Fruit fly (Drosophila melanogaster): Measurements from ENCODE around the gene CG34353.

CG34353 gene

dm6 chr3R:27813251-27813650 is 92.4 kb downstream of the CG34353 start:
- no peak for TF ChIP-seq HLH106 (tag; optimal IDR thresholded peaks at IDR 0.05)
- no peak for TF ChIP-seq Mio (GFP tag; optimal IDR thresholded peaks at IDR 0.05)
- no peak for TF ChIP-seq psq (GFP tag; optimal IDR thresholded peaks at IDR 0.05)
- TF ChIP-seq lola (GFP tag; optimal IDR thresholded peaks at IDR 0.05), result no peak
- no peak for TF ChIP-seq CG32264 (GFP tag; optimal IDR thresholded peaks at IDR 0.05)
- no peak for TF ChIP-seq dmrt93B (GFP tag; optimal IDR thresholded peaks at IDR 0.05)
- no peak for TF ChIP-seq sv (GFP tag; optimal IDR thresholded peaks at IDR 0.05)
- TF ChIP-seq Sp1 (GFP tag; optimal IDR thresholded peaks at IDR 0.05), result no peak
- no peak for TF ChIP-seq N (GFP tag; optimal IDR thresholded peaks at IDR 0.05)
- TF ChIP-seq tai (GFP tag; optimal IDR thresholded peaks at IDR 0.05), result no peak
- no peak for TF ChIP-seq Abd-B (GFP tag; optimal IDR thresholded peaks at IDR 0.05)
- no peak for TF ChIP-seq OdsH (GFP tag; optimal IDR thresholded peaks at IDR 0.05)
- no peak for TF ChIP-seq CrebA (GFP tag; optimal IDR thresholded peaks at IDR 0.05; ENCODE audit: borderline replicate concordance)
- TF ChIP-seq Vsx2 (GFP tag; optimal IDR thresholded peaks at IDR 0.05; ENCODE audit: partially characterized antibody), result no peak
- no peak for TF ChIP-seq Myc (optimal IDR thresholded peaks at IDR 0.05)

- no peak for TF ChIP-seq h (GFP tag; optimal IDR thresholded peaks at IDR 0.05)
Observed at dm6 chr3R:27740692-27741091, 165.0 kb downstream of the CG34353 start.

DNA sequence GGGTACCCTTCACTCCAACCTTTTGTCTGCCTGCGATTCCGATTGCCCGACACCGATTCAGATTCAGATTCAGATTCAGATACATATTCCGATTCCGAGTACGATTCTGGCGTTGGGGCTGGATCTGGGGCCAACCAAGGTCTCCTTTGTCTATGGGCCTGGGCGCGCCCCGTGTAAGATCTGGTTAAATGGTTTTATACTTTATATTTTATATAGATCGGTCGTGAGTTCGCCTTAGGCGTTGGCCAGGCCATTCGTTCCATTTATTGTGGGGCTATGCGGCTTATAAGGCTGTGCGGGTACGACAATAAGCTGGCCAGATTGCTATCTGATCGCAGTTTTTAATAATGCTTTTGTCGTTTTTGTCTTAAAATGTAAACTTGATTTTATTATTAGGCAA is 165.6 kb downstream of the CG34353 start:
- TF ChIP-seq HLH106 (tag; optimal IDR thresholded peaks at IDR 0.05) (no peak), Hr78 (GFP tag; optimal IDR thresholded peaks at IDR 0.05) (no peak), pan (optimal IDR thresholded peaks at IDR 0.05) (no peak), sv (GFP tag; optimal IDR thresholded peaks at IDR 0.05) (no peak), foxo (GFP tag; optimal IDR thresholded peaks at IDR 0.05) (no peak), CG9705 (GFP tag; optimal IDR thresholded peaks at IDR 0.05) (no peak), Myc (optimal IDR thresholded peaks at IDR 0.05) (no peak), dsf (GFP tag; optimal IDR thresholded peaks at IDR 0.05; ENCODE audit: borderline replicate concordance) (no peak), brk (GFP tag; optimal IDR thresholded peaks at IDR 0.05) (no peak), ey (GFP tag; optimal IDR thresholded peaks at IDR 0.05) (no peak), Dif (GFP tag; optimal IDR thresholded peaks at IDR 0.05; ENCODE audit: partially characterized antibody) (no peak), br (GFP tag; optimal IDR thresholded peaks at IDR 0.05) (no peak), CrebA (GFP tag; optimal IDR thresholded peaks at IDR 0.05; ENCODE audit: borderline replicate concordance) (no peak), lola (GFP tag; optimal IDR thresholded peaks at IDR 0.05) (no peak)

DNA sequence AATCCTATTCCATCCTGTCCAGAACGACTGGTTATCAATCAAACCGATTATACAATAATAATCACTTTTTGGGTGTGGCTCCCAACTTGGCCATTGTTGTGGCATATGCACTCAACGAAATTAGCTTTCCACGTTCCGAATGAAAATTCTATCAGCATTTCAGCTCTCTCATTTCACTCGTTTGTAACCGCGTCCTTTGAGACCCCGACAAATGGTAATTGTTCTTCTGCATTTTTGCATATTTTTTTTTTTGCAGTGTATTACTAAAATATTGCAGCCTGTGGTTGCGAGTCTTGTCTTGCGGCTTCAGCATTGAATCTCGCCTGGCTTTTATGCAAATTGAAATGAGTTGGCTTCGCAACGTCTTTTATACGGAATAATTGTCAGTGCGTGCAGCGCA is 167.4 kb downstream of the CG34353 start:
- TF ChIP-seq rgr (GFP tag; optimal IDR thresholded peaks at IDR 0.05) (no peak), br (GFP tag; optimal IDR thresholded peaks at IDR 0.05) (no peak), Jra (GFP tag; optimal IDR thresholded peaks at IDR 0.05) (no peak), foxo (GFP tag; optimal IDR thresholded peaks at IDR 0.05) (no peak), pan (optimal IDR thresholded peaks at IDR 0.05) (no peak), Hnf4 (GFP tag; optimal IDR thresholded peaks at IDR 0.05) (no peak), psq (GFP tag; optimal IDR thresholded peaks at IDR 0.05) (no peak), brk (GFP tag; optimal IDR thresholded peaks at IDR 0.05) (no peak), tai (GFP tag; optimal IDR thresholded peaks at IDR 0.05) (no peak), usp (GFP tag; optimal IDR thresholded peaks at IDR 0.05) (no peak), OdsH (GFP tag; optimal IDR thresholded peaks at IDR 0.05) (no peak), Hr78 (GFP tag; optimal IDR thresholded peaks at IDR 0.05) (no peak), sage (GFP tag; optimal IDR thresholded peaks at IDR 0.05) (no peak), Myc (optimal IDR thresholded peaks at IDR 0.05) (no peak), fru (GFP tag; optimal IDR thresholded peaks at IDR 0.05) (no peak), HLH106 (tag; optimal IDR thresholded peaks at IDR 0.05) (no peak), lola (GFP tag; optimal IDR thresholded peaks at IDR 0.05) (no peak)

- TF ChIP-seq rgr (GFP tag; optimal IDR thresholded peaks at IDR 0.05), result no peak
- no peak for TF ChIP-seq Mio (GFP tag; optimal IDR thresholded peaks at IDR 0.05)
- TF ChIP-seq dmrt93B (GFP tag; optimal IDR thresholded peaks at IDR 0.05), result no peak
- TF ChIP-seq OdsH (GFP tag; optimal IDR thresholded peaks at IDR 0.05), result no peak
- TF ChIP-seq jim (GFP tag; optimal IDR thresholded peaks at IDR 0.05), result no peak
- no peak for TF ChIP-seq br (GFP tag; optimal IDR thresholded peaks at IDR 0.05)
- no peak for TF ChIP-seq tai (GFP tag; optimal IDR thresholded peaks at IDR 0.05)
- TF ChIP-seq foxo (GFP tag; optimal IDR thresholded peaks at IDR 0.05), result no peak
- TF ChIP-seq Dfd (GFP tag; optimal IDR thresholded peaks at IDR 0.05), result no peak
Observed at dm6 chr3R:27737038-27737437, 168.6 kb downstream of the CG34353 start.

Data from whole organism, wandering third instar larva.